Worm (Caenorhabditis elegans) whole organism, L2 larva: ENCODE data around the gene fbxb-6.
"Not testable (repeated sequence)": the region's sequence is repeated elsewhere in the genome, so short reads cannot be mapped to it uniquely, and the experiment has no call there.

Experiments used
- R02D3.7 ChIP-seq: fragments of 150-350 bp; optimal IDR thresholded peaks from 2 replicates; lab custom pipeline; 2014; ENCODE audit warnings: missing biosample characterization, missing genetic modification characterization
- Y55F3AM.14 ChIP-seq: fragments of 200-800 bp; sonication (Bioruptor generic); optimal IDR thresholded peaks from 2 replicates; lab custom pipeline; 2018; ENCODE audit warnings: mild to moderate bottlenecking, missing genetic modification characterization, missing compliant biosample characterization
- alr-1 ChIP-seq: fragments of 150-350 bp; optimal IDR thresholded peaks from 2 replicates; lab custom pipeline; 2014; ENCODE audit warnings: missing biosample characterization, missing genetic modification characterization
- aly-2 ChIP-seq: fragments of 150-350 bp; optimal IDR thresholded peaks from 2 replicates; lab custom pipeline; 2014; ENCODE audit warnings: missing biosample characterization, missing genetic modification characterization
- ama-1 ChIP-seq: fragments of 150-350 bp; optimal IDR thresholded peaks from 2 replicates; lab custom pipeline; 2018; ENCODE audit warnings: inconsistent platforms
- blmp-1 ChIP-seq: sonication (generic microtip); optimal IDR thresholded peaks from 2 replicates; lab custom pipeline; 2017; ENCODE audit warnings: missing genetic modification characterization, mild to moderate bottlenecking, missing compliant biosample characterization, antibody characterized with exemption, moderate library complexity; ENCODE audit not compliant: insufficient read depth
- ceh-82 ChIP-seq: fragments of 150-350 bp; optimal IDR thresholded peaks from 2 replicates; lab custom pipeline; 2014; ENCODE audit warnings: missing biosample characterization, missing genetic modification characterization
- crh-2 ChIP-seq: sonication (generic microtip); optimal IDR thresholded peaks from 2 replicates; lab custom pipeline; 2017; ENCODE audit warnings: missing biosample characterization, missing genetic modification characterization
- dmd-4 ChIP-seq: sonication (generic microtip); optimal IDR thresholded peaks from 2 replicates; lab custom pipeline; 2017; ENCODE audit warnings: missing biosample characterization, missing genetic modification characterization
- elt-1 ChIP-seq: fragments of 150-350 bp; optimal IDR thresholded peaks from 2 replicates; lab custom pipeline; 2014; ENCODE audit warnings: missing biosample characterization, missing genetic modification characterization
- elt-3 ChIP-seq: sonication (generic microtip); optimal IDR thresholded peaks from 2 replicates; lab custom pipeline; 2017; ENCODE audit warnings: missing biosample characterization, missing genetic modification characterization
- fos-1 ChIP-seq: fragments of 150-350 bp; optimal IDR thresholded peaks from 2 replicates; lab custom pipeline; 2014; ENCODE audit warnings: missing biosample characterization, missing genetic modification characterization
- gmeb-1 ChIP-seq: fragments of 150-350 bp; optimal IDR thresholded peaks from 2 replicates; lab custom pipeline; 2014; ENCODE audit warnings: missing biosample characterization, missing genetic modification characterization
- lin-11 ChIP-seq: fragments of 150-350 bp; sonication (generic microtip); optimal IDR thresholded peaks from 2 replicates; lab custom pipeline; 2014; ENCODE audit warnings: missing biosample characterization, missing genetic modification characterization, inconsistent platforms, mixed read lengths
- lin-39 ChIP-seq: fragments of 150-350 bp; optimal IDR thresholded peaks from 2 replicates; lab custom pipeline; 2014; ENCODE audit warnings: missing biosample characterization, missing genetic modification reagents, missing genetic modification characterization
- lsy-2 ChIP-seq, 2 experiments: fragments of 150-350 bp in 1 of 2; sonication (generic microtip) in 1 of 2; optimal IDR thresholded peaks; 2 replicates each; lab custom pipeline; 2014 to 2017; ENCODE audit warnings: missing biosample characterization in 2 of 2, missing genetic modification characterization in 2 of 2
- mab-5 ChIP-seq: fragments of 150-350 bp; optimal IDR thresholded peaks from 2 replicates; lab custom pipeline; 2014; ENCODE audit warnings: missing biosample characterization, missing genetic modification characterization
- mbf-1 ChIP-seq: sonication (generic microtip); optimal IDR thresholded peaks from 2 replicates; lab custom pipeline; 2017; ENCODE audit warnings: missing biosample characterization, missing genetic modification characterization
- mdl-1 ChIP-seq, 2 experiments: fragments of 150-350 bp in 1 of 2; sonication (generic microtip) in 1 of 2; optimal IDR thresholded peaks; 2 replicates each; lab custom pipeline; 2017; ENCODE audit warnings: missing biosample characterization in 2 of 2, missing genetic modification characterization in 2 of 2
- nhr-10 ChIP-seq: sonication (generic microtip); optimal IDR thresholded peaks from 2 replicates; lab custom pipeline; 2017; ENCODE audit warnings: missing biosample characterization, missing genetic modification characterization
- nhr-11 ChIP-seq: fragments of 150-350 bp; optimal IDR thresholded peaks from 2 replicates; lab custom pipeline; 2014; ENCODE audit warnings: missing biosample characterization, missing genetic modification characterization
- nhr-21 ChIP-seq: fragments of 150-350 bp; optimal IDR thresholded peaks from 2 replicates; lab custom pipeline; 2014; ENCODE audit warnings: missing biosample characterization, missing genetic modification characterization
- nhr-23 ChIP-seq: fragments of 150-350 bp; optimal IDR thresholded peaks from 2 replicates; lab custom pipeline; 2014; ENCODE audit warnings: missing biosample characterization, missing genetic modification reagents, missing genetic modification characterization
- nhr-237 ChIP-seq: fragments of 150-350 bp; optimal IDR thresholded peaks from 2 replicates; lab custom pipeline; 2014; ENCODE audit warnings: missing biosample characterization, missing genetic modification characterization
- nhr-25 ChIP-seq: fragments of 150-350 bp; sonication (generic microtip); optimal IDR thresholded peaks from 3 replicates; lab custom pipeline; 2014; ENCODE audit warnings: missing biosample characterization, missing genetic modification characterization
- nhr-6 ChIP-seq: fragments of 150-350 bp; optimal IDR thresholded peaks from 2 replicates; lab custom pipeline; 2014; ENCODE audit warnings: missing biosample characterization, missing genetic modification characterization
- nhr-77 ChIP-seq: fragments of 150-350 bp; optimal IDR thresholded peaks from 2 replicates; lab custom pipeline; 2014; ENCODE audit warnings: missing biosample characterization, missing genetic modification characterization
- peb-1 ChIP-seq: fragments of 150-350 bp; optimal IDR thresholded peaks from 2 replicates; lab custom pipeline; 2014; ENCODE audit warnings: missing biosample characterization, missing genetic modification characterization
- sem-4 ChIP-seq: fragments of 150-350 bp; optimal IDR thresholded peaks from 2 replicates; lab custom pipeline; 2014; ENCODE audit warnings: missing biosample characterization, missing genetic modification reagents, missing genetic modification characterization
- sma-3 ChIP-seq: sonication (generic microtip); optimal IDR thresholded peaks from 2 replicates; lab custom pipeline; 2016; ENCODE audit warnings: missing genetic modification reagents, missing genetic modification characterization, missing compliant biosample characterization
- sma-9 ChIP-seq, 2 experiments: fragments of 150-350 bp in 1 of 2; sonication (generic microtip) in 1 of 2; optimal IDR thresholded peaks; 2 replicates each; lab custom pipeline; 2014 to 2016; ENCODE audit warnings: missing genetic modification characterization in 2 of 2, mild to moderate bottlenecking in 1 of 2, missing biosample characterization in 1 of 2, missing compliant biosample characterization in 1 of 2, missing genetic modification reagents in 1 of 2, moderate library complexity in 1 of 2
- snpc-4 ChIP-seq: fragments of 150-350 bp; optimal IDR thresholded peaks from 2 replicates; lab custom pipeline; 2014; ENCODE audit warnings: missing biosample characterization, missing genetic modification characterization
- unc-39 ChIP-seq: fragments of 150-350 bp; optimal IDR thresholded peaks from 2 replicates; lab custom pipeline; 2014; ENCODE audit warnings: missing biosample characterization, missing genetic modification characterization
- unc-55 ChIP-seq: fragments of 150-350 bp; sonication (generic microtip); optimal IDR thresholded peaks from 3 replicates; lab custom pipeline; 2014; ENCODE audit warnings: missing biosample characterization, missing genetic modification reagents, missing genetic modification characterization
- unc-62 ChIP-seq: fragments of 150-350 bp; optimal IDR thresholded peaks from 2 replicates; lab custom pipeline; 2014; ENCODE audit warnings: missing biosample characterization, missing genetic modification reagents, missing genetic modification characterization
- ztf-1 ChIP-seq: fragments of 200-800 bp; sonication (Bioruptor generic); conservative IDR thresholded peaks from 2 replicates; pipeline ENCODE4 v1.3.6; 2022; ENCODE audit warnings: missing genetic modification characterization, missing compliant biosample characterization
- ztf-11 ChIP-seq: sonication (generic microtip); optimal IDR thresholded peaks from 2 replicates; lab custom pipeline; 2017; ENCODE audit warnings: missing biosample characterization, missing genetic modification characterization
- ztf-4 ChIP-seq: fragments of 150-350 bp; optimal IDR thresholded peaks from 2 replicates; lab custom pipeline; 2014; ENCODE audit warnings: missing biosample characterization, missing genetic modification characterization

The fbxb-6 gene

DNA sequence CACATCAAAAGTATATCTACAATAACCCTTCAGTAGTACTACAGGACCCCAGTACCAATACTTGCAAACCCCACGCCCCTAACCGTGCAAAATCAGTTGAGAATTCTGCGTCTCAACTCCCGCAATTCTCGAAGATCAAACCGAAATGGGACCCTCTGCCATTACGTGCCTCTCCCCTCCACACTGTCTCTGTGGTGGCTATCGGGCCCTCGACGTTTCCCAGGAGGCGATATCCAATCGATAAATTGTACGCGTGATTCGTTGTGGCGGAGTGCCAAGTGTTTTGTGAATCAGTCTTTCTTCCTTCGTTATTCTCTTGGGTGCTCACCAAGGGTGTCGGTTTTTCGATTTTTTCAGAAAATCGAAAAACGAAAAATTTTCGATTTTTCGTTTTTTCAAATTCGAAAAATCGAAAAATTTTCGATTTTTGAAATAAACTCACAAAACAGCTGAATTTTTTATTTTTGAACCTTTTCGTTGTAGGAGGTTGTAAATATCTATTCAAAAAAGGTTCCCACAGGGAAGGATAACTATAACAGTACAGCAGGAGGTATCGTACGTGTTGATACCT, 2.9 kb downstream of the fbxb-6 start, which contains the start of gene F07E5.12:
Gene F07E5.12 (plus strand): TSS at position 521 of the 571 bp plus-strand sequence.
- TF ChIP-seq nhr-23; ztf-11; nhr-77 (tag; lab: Kevin White, UChicago): not testable (repeated sequence)
- TF ChIP-seq, all 48 proteins: peak for 0; not testable (repeated sequence) for 48

- no peak for TF ChIP-seq lin-11
- no peak for TF ChIP-seq peb-1
- TF ChIP-seq nhr-237 (tag; lab: Kevin White, UChicago), result no peak
- no peak for TF ChIP-seq crh-2 (tag; lab: Kevin White, UChicago)
- TF ChIP-seq snpc-4 (tag; lab: Kevin White, UChicago), result no peak
- no peak for TF ChIP-seq nhr-10 (tag; lab: Kevin White, UChicago)
- TF ChIP-seq Y55F3AM.14 (GFP tag; lab: Kevin White, UChicago), result no peak
- no peak for TF ChIP-seq nhr-11 (tag; lab: Kevin White, UChicago)
- no peak for TF ChIP-seq mdl-1 (tag; optimal IDR thresholded peaks at IDR 0.05; lab: Kevin White, UChicago)
- TF ChIP-seq sma-9 (GFP tag; optimal IDR thresholded peaks at IDR 0.05; lab: Kevin White, UChicago), result no peak
- TF ChIP-seq sma-9 (tag; optimal IDR thresholded peaks at IDR 0.05; lab: Kevin White, UChicago), result no peak
- no peak for TF ChIP-seq lsy-2 (tag; optimal IDR thresholded peaks at IDR 0.05; lab: Kevin White, UChicago)
- no peak for TF ChIP-seq R02D3.7
- TF ChIP-seq alr-1 (tag; lab: Kevin White, UChicago), result no peak
- TF ChIP-seq unc-55 (GFP tag; lab: Kevin White, UChicago), result no peak
- TF ChIP-seq sem-4 (tag; lab: Kevin White, UChicago), result no peak
- TF ChIP-seq fos-1 (tag; lab: Kevin White, UChicago), result no peak
- TF ChIP-seq ztf-1, result no peak
- TF ChIP-seq ama-1, result no peak
- TF ChIP-seq unc-39 (tag; lab: Kevin White, UChicago), result no peak
- TF ChIP-seq ceh-82 (tag; lab: Kevin White, UChicago), result no peak
Observed at ce11 chrII:2071429-2071828, 6.8 kb downstream of the fbxb-6 start, which contains the start of gene F07E5.7. Gene F07E5.7, minus strand, starts transcription at chrII:2071529.

ce11 chrII:2075513-2075912, 10.9 kb downstream of the fbxb-6 start, which contains the start of gene F07E5.8:
Gene F07E5.8, minus strand, starts transcription at chrII:2075613.
- TF ChIP-seq nhr-6 (no peak), mab-5 (no peak), mbf-1 (tag; lab: Kevin White, UChicago) (no peak), Y55F3AM.14 (GFP tag; lab: Kevin White, UChicago) (no peak), ama-1 (no peak), peb-1 (no peak), mdl-1 (tag; optimal IDR thresholded peaks at IDR 0.05; lab: Kevin White, UChicago) (no peak), elt-1 (tag; lab: Kevin White, UChicago) (no peak), lin-39 (tag; lab: Kevin White, UChicago) (no peak), nhr-21 (tag; lab: Kevin White, UChicago) (no peak), ztf-4 (no peak), aly-2 (tag; lab: Kevin White, UChicago) (no peak)

DNA sequence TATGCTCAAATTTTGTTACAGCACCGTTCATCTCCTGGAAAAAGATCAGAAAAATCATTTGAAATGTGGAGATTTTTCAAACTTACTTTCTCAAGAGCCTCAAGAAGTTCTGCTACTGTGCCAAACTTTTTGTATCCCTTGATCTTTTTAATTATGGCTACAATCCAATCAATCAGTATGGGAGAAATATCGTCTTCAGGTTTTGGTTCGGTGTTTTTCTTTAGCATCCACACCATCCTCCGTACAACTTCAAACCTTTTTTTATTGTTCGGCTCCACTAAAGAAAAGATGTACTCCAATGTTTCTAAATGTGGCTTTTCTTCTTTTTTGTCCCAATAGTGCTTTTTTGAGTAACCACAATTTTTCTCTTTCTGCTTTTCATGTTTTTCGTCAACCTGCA, 11.9 kb downstream of the fbxb-6 start:
- TF ChIP-seq dmd-4 (tag; lab: Kevin White, UChicago) (no peak), crh-2 (tag; lab: Kevin White, UChicago) (no peak), unc-62 (no peak), lin-39 (tag; lab: Kevin White, UChicago) (no peak), aly-2 (tag; lab: Kevin White, UChicago) (no peak), unc-55 (GFP tag; lab: Kevin White, UChicago) (no peak), nhr-25 (tag; lab: Kevin White, UChicago) (no peak)
- TF ChIP-seq, all 48 proteins: peak for 0

DNA sequence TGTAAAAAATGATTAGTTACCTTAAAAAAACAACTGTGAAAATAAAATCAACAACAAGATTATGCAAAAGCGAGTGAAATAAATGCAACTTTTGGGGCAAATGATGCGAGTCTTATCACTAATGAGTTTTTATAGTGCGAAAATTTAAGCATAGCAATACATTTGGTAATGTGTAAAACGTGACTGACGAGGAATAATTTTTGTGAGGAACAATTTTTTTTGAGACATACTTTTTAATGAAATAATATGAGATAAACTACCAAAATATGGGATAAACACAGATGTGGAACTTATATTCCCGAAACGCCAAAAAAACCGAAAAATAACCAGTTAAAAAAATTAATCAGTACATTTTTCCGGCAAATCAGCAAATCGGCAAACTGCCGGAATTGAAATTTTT, 15.8 kb downstream of the fbxb-6 start, which contains the start of gene F07E5.9:
Gene F07E5.9 (minus strand): TSS at position 101 of the 400 bp plus-strand sequence.
- TF ChIP-seq gmeb-1 (tag; lab: Kevin White, UChicago), result no peak
- TF ChIP-seq mab-5, result no peak
- TF ChIP-seq alr-1 (tag; lab: Kevin White, UChicago), result no peak
- TF ChIP-seq ztf-11, result no peak
- no peak for TF ChIP-seq nhr-10 (tag; lab: Kevin White, UChicago)
- no peak for TF ChIP-seq unc-62
- TF ChIP-seq sma-3, result no peak
- no peak for TF ChIP-seq nhr-25 (tag; lab: Kevin White, UChicago)
- no peak for TF ChIP-seq nhr-11 (tag; lab: Kevin White, UChicago)
- TF ChIP-seq unc-55 (GFP tag; lab: Kevin White, UChicago), result no peak
- no peak for TF ChIP-seq nhr-77 (tag; lab: Kevin White, UChicago)
- TF ChIP-seq unc-39 (tag; lab: Kevin White, UChicago), result no peak
- no peak for TF ChIP-seq sem-4 (tag; lab: Kevin White, UChicago)
- no peak for TF ChIP-seq Y55F3AM.14 (GFP tag; lab: Kevin White, UChicago)
- TF ChIP-seq blmp-1 (tag; lab: Kevin White, UChicago), result no peak
- TF ChIP-seq elt-3 (tag; lab: Kevin White, UChicago), result no peak
